Fruit fly (Drosophila melanogaster) whole organism, embryonic: ENCODE results near the gene CG17780.

Experiments used
- B-H1 ChIP-seq: fragments of 200-800 bp; sonication (Bioruptor generic); IDR thresholded peaks from 3 replicates; pipeline ENCODE4 v1.3.6; 2022; ENCODE audit warnings: missing biosample characterization, missing genetic modification characterization
- BEAF-32 ChIP-seq: fragments of 200-800 bp; sonication (Bioruptor generic); optimal IDR thresholded peaks from 3 replicates; lab custom pipeline; 2017; ENCODE audit warnings: missing biosample characterization, missing genetic modification characterization, mild to moderate bottlenecking, moderate library complexity, missing genetic modification reagents
- BtbVII ChIP-seq: fragments of 200-800 bp; sonication (Bioruptor generic); optimal IDR thresholded peaks from 3 replicates; lab custom pipeline; 2017; ENCODE audit warnings: missing biosample characterization, mild to moderate bottlenecking, missing genetic modification characterization
- C15 ChIP-seq: fragments of 200-800 bp; sonication (Bioruptor generic); IDR thresholded peaks from 3 replicates; pipeline ENCODE4 v1.3.6; 2022; ENCODE audit warnings: missing biosample characterization, missing genetic modification characterization
- CG12155 ChIP-seq: fragments of 200-800 bp; sonication (Bioruptor generic); optimal IDR thresholded peaks from 3 replicates; lab custom pipeline; 2016; ENCODE audit warnings: missing biosample characterization, missing genetic modification characterization
- CG1233 ChIP-seq: fragments of 200-800 bp; sonication (Bioruptor generic); optimal IDR thresholded peaks from 4 replicates; lab custom pipeline; 2018; ENCODE audit warnings: missing biosample characterization, mild to moderate bottlenecking, missing genetic modification characterization
- CG14710 ChIP-seq: fragments of 200-800 bp; sonication (Bioruptor generic); optimal IDR thresholded peaks from 3 replicates; lab custom pipeline; 2019; ENCODE audit warnings: missing biosample characterization, mild to moderate bottlenecking, missing genetic modification characterization, moderate library complexity
- CG17612 ChIP-seq: fragments of 200-800 bp; sonication (Bioruptor generic); IDR thresholded peaks from 2 replicates; pipeline ENCODE4 v1.3.6; 2022; ENCODE audit warnings: missing biosample characterization, missing genetic modification characterization
- CG30403 ChIP-seq: fragments of 200-800 bp; sonication (Bioruptor generic); optimal IDR thresholded peaks from 3 replicates; lab custom pipeline; 2016; ENCODE audit warnings: missing biosample characterization, missing genetic modification characterization
- CG31224 ChIP-seq: fragments of 200-800 bp; sonication (Bioruptor generic); IDR thresholded peaks from 2 replicates; pipeline ENCODE4 v1.3.6; 2022; ENCODE audit warnings: missing biosample characterization, missing genetic modification characterization
- CG4328 ChIP-seq: fragments of 200-800 bp; sonication (Bioruptor generic); optimal IDR thresholded peaks from 3 replicates; lab custom pipeline; 2017; ENCODE audit warnings: missing biosample characterization, missing genetic modification reagents, missing genetic modification characterization
- CG6854 ChIP-seq: fragments of 200-800 bp; sonication (Bioruptor generic); optimal IDR thresholded peaks from 3 replicates; lab custom pipeline; 2017; ENCODE audit warnings: missing biosample characterization, mild to moderate bottlenecking, missing genetic modification characterization
- CG7556 ChIP-seq: fragments of 200-800 bp; sonication (Bioruptor generic); optimal IDR thresholded peaks from 2 replicates; lab custom pipeline; 2017; ENCODE audit warnings: missing biosample characterization, mild to moderate bottlenecking, missing genetic modification characterization
- CG8290 ChIP-seq, 3 experiments: fragments of 200-800 bp; sonication (Bioruptor generic); optimal IDR thresholded peaks; 2 replicates each; lab custom pipeline; 2016 to 2019; ENCODE audit warnings: missing biosample characterization in 3 of 3, missing genetic modification characterization in 3 of 3, mild to moderate bottlenecking in 2 of 3, moderate library complexity in 1 of 3
- CG8388 ChIP-seq: fragments of 200-800 bp; sonication (Bioruptor generic); optimal IDR thresholded peaks from 2 replicates; lab custom pipeline; 2019; ENCODE audit warnings: missing biosample characterization, mild to moderate bottlenecking, missing genetic modification characterization, moderate library complexity
- CG9215 ChIP-seq: fragments of 200-800 bp; sonication (Bioruptor generic); IDR thresholded peaks from 2 replicates; pipeline ENCODE4 v1.3.6; 2022; ENCODE audit warnings: missing biosample characterization, missing genetic modification characterization
- CG9727 ChIP-seq: fragments of 200-800 bp; sonication (Bioruptor generic); optimal IDR thresholded peaks from 3 replicates; lab custom pipeline; 2017; ENCODE audit warnings: missing biosample characterization, mild to moderate bottlenecking, missing genetic modification characterization
- Dip2 ChIP-seq: fragments of 200-800 bp; sonication (Bioruptor generic); IDR thresholded peaks from 2 replicates; pipeline ENCODE4 v1.3.6; 2022; ENCODE audit warnings: missing biosample characterization, missing genetic modification characterization
- Fer2 ChIP-seq: fragments of 200-800 bp; sonication (Bioruptor generic); optimal IDR thresholded peaks from 2 replicates; lab custom pipeline; 2018; ENCODE audit warnings: missing biosample characterization, mild to moderate bottlenecking, missing genetic modification characterization, moderate library complexity
- Hmr ChIP-seq: fragments of 200-800 bp; sonication (Bioruptor generic); optimal IDR thresholded peaks from 3 replicates; lab custom pipeline; 2017; ENCODE audit warnings: mild to moderate bottlenecking, missing biosample characterization, missing genetic modification reagents, missing genetic modification characterization
- Lpt ChIP-seq: fragments of >200 bp; optimal IDR thresholded peaks from 2 replicates; lab custom pipeline; 2018; ENCODE audit warnings: missing biosample characterization, missing genetic modification characterization
- MESR4 ChIP-seq: fragments of 200-800 bp; sonication (Bioruptor generic); optimal IDR thresholded peaks from 2 replicates; lab custom pipeline; 2018; ENCODE audit warnings: missing biosample characterization, mild to moderate bottlenecking, missing genetic modification characterization, moderate library complexity
- Nf-YA ChIP-seq: fragments of 200-800 bp; sonication (Bioruptor generic); IDR thresholded peaks from 2 replicates; pipeline ENCODE4 v1.3.6; 2022; ENCODE audit warnings: missing biosample characterization, missing genetic modification characterization
- Sin3A ChIP-seq: fragments of >200 bp; optimal IDR thresholded peaks from 2 replicates; lab custom pipeline; 2018
- Sry-δ ChIP-seq: fragments of 200-800 bp; sonication (Bioruptor generic); optimal IDR thresholded peaks from 2 replicates; lab custom pipeline; 2016; ENCODE audit warnings: missing biosample characterization, missing genetic modification characterization
- Taf1 ChIP-seq: fragments of 200-800 bp; sonication (Bioruptor generic); IDR thresholded peaks from 2 replicates; pipeline ENCODE4 v1.3.6; 2022; ENCODE audit warnings: missing biosample characterization, missing genetic modification characterization
- Vsx1 ChIP-seq: fragments of 200-800 bp; sonication (Bioruptor generic); optimal IDR thresholded peaks from 2 replicates; lab custom pipeline; 2017; ENCODE audit warnings: missing biosample characterization, mild to moderate bottlenecking, missing genetic modification characterization, missing genetic modification reagents
- ap ChIP-seq: fragments of 200-800 bp; sonication (Bioruptor generic); IDR thresholded peaks from 2 replicates; pipeline ENCODE4 v1.3.6; 2022; ENCODE audit warnings: missing biosample characterization, missing genetic modification characterization
- bcd ChIP-seq: fragments of 200-800 bp; sonication (Bioruptor generic); optimal IDR thresholded peaks from 2 replicates; lab custom pipeline; 2017; ENCODE audit warnings: missing biosample characterization, mild to moderate bottlenecking, missing genetic modification characterization
- dimm ChIP-seq: fragments of 200-800 bp; sonication (Bioruptor generic); IDR thresholded peaks from 2 replicates; pipeline ENCODE4 v1.3.6; 2022; ENCODE audit warnings: missing biosample characterization, missing genetic modification characterization
- disco-r ChIP-seq: fragments of 200-800 bp; sonication (Bioruptor generic); optimal IDR thresholded peaks from 2 replicates; lab custom pipeline; 2016; ENCODE audit warnings: missing biosample characterization, missing genetic modification characterization
- dpn ChIP-seq, 2 experiments: fragments of 200-800 bp; sonication (Bioruptor generic); optimal IDR thresholded peaks; 3 replicates each; lab custom pipeline; 2016; ENCODE audit warnings: missing biosample characterization in 2 of 2, missing genetic modification characterization in 2 of 2
- fru ChIP-seq: fragments of >200 bp; optimal IDR thresholded peaks from 2 replicates; lab custom pipeline; 2017
- gsb ChIP-seq: fragments of 200-800 bp; sonication (Bioruptor generic); IDR thresholded peaks from 2 replicates; pipeline ENCODE4 v1.3.6; 2022; ENCODE audit warnings: missing biosample characterization, missing genetic modification characterization
- hb ChIP-seq: fragments of 200-800 bp; sonication (Bioruptor generic); IDR thresholded peaks from 3 replicates; pipeline ENCODE4 v1.3.6; 2022; ENCODE audit warnings: missing biosample characterization, missing genetic modification characterization; ENCODE audit not compliant: partially characterized antibody
- kah ChIP-seq: fragments of 200-800 bp; sonication (Bioruptor generic); optimal IDR thresholded peaks from 2 replicates; lab custom pipeline; 2018; ENCODE audit warnings: missing biosample characterization, mild to moderate bottlenecking, missing genetic modification characterization
- klu ChIP-seq: fragments of 200-800 bp; sonication (Bioruptor generic); IDR thresholded peaks from 2 replicates; pipeline ENCODE4 v1.3.6; 2022; ENCODE audit warnings: missing biosample characterization, missing genetic modification characterization
- kni ChIP-seq: fragments of 200-800 bp; sonication (Bioruptor generic); optimal IDR thresholded peaks from 3 replicates; lab custom pipeline; 2017; ENCODE audit warnings: mild to moderate bottlenecking, missing biosample characterization, missing genetic modification reagents, missing genetic modification characterization
- lab ChIP-seq: fragments of 200-800 bp; sonication (Bioruptor generic); optimal IDR thresholded peaks from 3 replicates; lab custom pipeline; 2017; ENCODE audit warnings: missing biosample characterization, missing genetic modification characterization, mild to moderate bottlenecking, moderate library complexity, missing genetic modification reagents
- nom ChIP-seq: fragments of 200-800 bp; sonication (Bioruptor generic); optimal IDR thresholded peaks from 2 replicates; lab custom pipeline; 2017; ENCODE audit warnings: missing biosample characterization, missing genetic modification characterization, mild to moderate bottlenecking, moderate library complexity, missing genetic modification reagents
- org-1 ChIP-seq: fragments of 200-800 bp; sonication (Bioruptor generic); optimal IDR thresholded peaks from 2 replicates; lab custom pipeline; 2017; ENCODE audit warnings: missing biosample characterization, missing genetic modification characterization
- pb ChIP-seq: fragments of 200-800 bp; sonication (Bioruptor generic); optimal IDR thresholded peaks from 3 replicates; lab custom pipeline; 2016; ENCODE audit warnings: missing biosample characterization, missing genetic modification characterization
- phol ChIP-seq: fragments of 200-800 bp; sonication (Bioruptor generic); optimal IDR thresholded peaks from 3 replicates; lab custom pipeline; 2018; ENCODE audit warnings: missing biosample characterization, mild to moderate bottlenecking, missing genetic modification characterization, moderate library complexity
- prd ChIP-seq, 3 experiments: fragments of >200 bp in 2 of 3; fragments of 200-800 bp in 1 of 3; sonication (Bioruptor generic) in 1 of 3; optimal IDR thresholded peaks in 2 of 3; IDR thresholded peaks in 1 of 3; 2 replicates in 2 of 3; 3 replicates in 1 of 3; pipeline versions ENCODE4 v1.3.6 to Lab custom; 2017 to 2022; ENCODE audit warnings: missing biosample characterization in 1 of 3, missing genetic modification characterization in 1 of 3
- sc ChIP-seq, 3 experiments: fragments of >200 bp in 2 of 3; fragments of 200-800 bp in 1 of 3; sonication (Bioruptor generic) in 1 of 3; optimal IDR thresholded peaks; 2 replicates in 2 of 3; 3 replicates in 1 of 3; lab custom pipeline; 2017; ENCODE audit warnings: mild to moderate bottlenecking in 1 of 3, missing biosample characterization in 1 of 3, missing genetic modification characterization in 1 of 3, missing genetic modification reagents in 1 of 3
- sd ChIP-seq: fragments of 200-800 bp; sonication (Bioruptor generic); optimal IDR thresholded peaks from 3 replicates; lab custom pipeline; 2018; ENCODE audit warnings: missing biosample characterization, mild to moderate bottlenecking, missing genetic modification characterization, moderate library complexity
- slp2 ChIP-seq: fragments of 200-800 bp; sonication (Bioruptor generic); optimal IDR thresholded peaks from 2 replicates; lab custom pipeline; 2016; ENCODE audit warnings: missing biosample characterization, missing genetic modification characterization
- stwl ChIP-seq: fragments of 200-800 bp; sonication (Bioruptor generic); optimal IDR thresholded peaks from 3 replicates; lab custom pipeline; 2018; ENCODE audit warnings: missing biosample characterization, mild to moderate bottlenecking, missing genetic modification characterization, moderate library complexity
- vnd ChIP-seq: fragments of 200-800 bp; sonication (Bioruptor generic); IDR thresholded peaks from 3 replicates; pipeline ENCODE4 v1.3.6; 2022; ENCODE audit warnings: missing biosample characterization, missing genetic modification characterization; ENCODE audit not compliant: partially characterized antibody

CG17780 gene

dm6 chr3R:24333182-24333808 is 51.6 kb downstream of the CG17780 start, which contains the start of the genes Rrp5 and Dis3 (continued):
- TF ChIP-seq C15 (GFP tag; lab: Robert Waterston, UW) (no peak), CG12155 (GFP tag; lab: Kevin White, UChicago) (peak; percentile 22), Sry-δ (peak; percentile 65), BtbVII (no peak), kni (GFP tag; lab: Kevin White, UChicago) (no peak), org-1 (GFP tag; lab: Kevin White, UChicago) (no peak), Lpt (GFP tag; lab: Kevin White, UChicago) (no peak), kah (GFP tag; lab: Kevin White, UChicago) (no peak), fru (no peak), Dip2 (GFP tag; lab: Robert Waterston, UW) (no peak), stwl (tag; lab: Kevin White, UChicago) (no peak), CG8388 (no peak), CG9727 (no peak), Hmr (no peak), dpn (GFP tag; optimal IDR thresholded peaks at IDR 0.05; lab: Kevin White, UChicago) (no peak), hb (GFP tag; lab: Robert Waterston, UW) (no peak), CG17612 (GFP tag; lab: Robert Waterston, UW) (no peak), B-H1 (GFP tag; lab: Robert Waterston, UW) (no peak), nom (GFP tag; lab: Kevin White, UChicago) (no peak), BEAF-32 (GFP tag; lab: Kevin White, UChicago) (peak; percentile 61), CG30403 (GFP tag; lab: Kevin White, UChicago) (peak; percentile 24), sc (optimal IDR thresholded peaks at IDR 0.05; lab: Kevin White, UChicago) (no peak), sc (GFP tag; optimal IDR thresholded peaks at IDR 0.05; lab: Kevin White, UChicago) (no peak), Vsx1 (GFP tag; lab: Kevin White, UChicago) (no peak), Sin3A (peak; percentile 81), Fer2 (tag; lab: Kevin White, UChicago) (no peak), CG1233 (GFP tag; lab: Kevin White, UChicago) (no peak), gsb (GFP tag; lab: Robert Waterston, UW) (no peak), CG31224 (GFP tag; lab: Robert Waterston, UW) (no peak), slp2 (GFP tag; lab: Kevin White, UChicago) (no peak), CG7556 (GFP tag; lab: Kevin White, UChicago) (no peak), CG14710 (tag; lab: Kevin White, UChicago) (no peak), MESR4 (GFP tag; lab: Kevin White, UChicago) (peak; percentile 86), prd (optimal IDR thresholded peaks at IDR 0.05; lab: Kevin White, UChicago) (no peak), prd (GFP tag; IDR thresholded peaks at IDR 0.05; lab: Robert Waterston, UW) (peak; percentile 49; the same call in 1 of the 3 replicates), disco-r (GFP tag; lab: Kevin White, UChicago) (no peak), pb (no peak), Nf-YA (GFP tag; lab: Robert Waterston, UW) (no peak), CG4328 (GFP tag; lab: Kevin White, UChicago) (no peak), phol (peak; percentile 74), lab (no peak), vnd (GFP tag; lab: Robert Waterston, UW) (0 out of 3 replicates have a peak, but pooled peaks have one; percentile 26), Taf1 (no peak), sd (tag; lab: Kevin White, UChicago) (no peak), CG9215 (GFP tag; lab: Robert Waterston, UW) (peak; percentile 33), CG6854 (GFP tag; lab: Kevin White, UChicago) (no peak), CG8290 (GFP tag; optimal IDR thresholded peaks at IDR 0.05; lab: Kevin White, UChicago) (no peak), CG8290 (tag; optimal IDR thresholded peaks at IDR 0.05; lab: Kevin White, UChicago) (no peak), ap (GFP tag; lab: Robert Waterston, UW) (no peak), klu (no peak), dimm (no peak), bcd (GFP tag; lab: Kevin White, UChicago) (no peak)
